Fruit fly (Drosophila melanogaster) whole organism, embryonic: ENCODE measurements around the gene Gyf.

Source experiments
- CG3995 ChIP-seq: fragments of 200-800 bp; sonication (Bioruptor generic); optimal IDR thresholded peaks from 3 replicates; lab custom pipeline; 2016; ENCODE audit warnings: missing biosample characterization, missing genetic modification characterization
- CG6175 ChIP-seq: fragments of 200-800 bp; sonication (Bioruptor generic); IDR thresholded peaks from 3 replicates; pipeline ENCODE4 v1.3.6; 2022; ENCODE audit warnings: missing biosample characterization, missing genetic modification characterization
- CG8765 ChIP-seq: fragments of 200-800 bp; sonication (Bioruptor generic); IDR thresholded peaks from 2 replicates; pipeline ENCODE4 v1.3.6; 2022; ENCODE audit warnings: missing biosample characterization, missing genetic modification characterization
- Lim3 ChIP-seq: fragments of 200-800 bp; sonication (Bioruptor generic); IDR thresholded peaks from 2 replicates; pipeline ENCODE4 v1.3.6; 2022; ENCODE audit warnings: missing biosample characterization, missing genetic modification characterization
- Ravus ChIP-seq: fragments of 200-800 bp; sonication (Bioruptor generic); IDR thresholded peaks from 2 replicates; pipeline ENCODE4 v1.3.6; 2022; ENCODE audit warnings: missing biosample characterization, missing genetic modification characterization
- Sin3A ChIP-seq: fragments of >200 bp; optimal IDR thresholded peaks from 2 replicates; lab custom pipeline; 2018
- abd-A ChIP-seq: fragments of 200-800 bp; sonication (Bioruptor generic); optimal IDR thresholded peaks from 3 replicates; lab custom pipeline; 2019; ENCODE audit warnings: missing biosample characterization, mild to moderate bottlenecking, missing genetic modification characterization, moderate library complexity
- cwo ChIP-seq: fragments of 200-800 bp; sonication (Bioruptor generic); optimal IDR thresholded peaks from 3 replicates; lab custom pipeline; 2017; ENCODE audit warnings: missing biosample characterization, missing genetic modification characterization, mild to moderate bottlenecking, moderate library complexity, missing genetic modification reagents
- da ChIP-seq: fragments of 200-800 bp; sonication (Bioruptor generic); optimal IDR thresholded peaks from 2 replicates; lab custom pipeline; 2016; ENCODE audit warnings: missing biosample characterization, missing genetic modification characterization
- hkb ChIP-seq, 2 experiments: fragments of 200-800 bp in 1 of 2; fragments of >200 bp in 1 of 2; sonication (Bioruptor generic) in 1 of 2; IDR thresholded peaks in 1 of 2; optimal IDR thresholded peaks in 1 of 2; 2 replicates each; pipeline versions ENCODE4 v1.3.6 to Lab custom; 2017 to 2022; ENCODE audit warnings: missing biosample characterization in 1 of 2, missing genetic modification characterization in 1 of 2
- nau ChIP-seq: fragments of 200-800 bp; sonication (Bioruptor generic); optimal IDR thresholded peaks from 3 replicates; lab custom pipeline; 2017; ENCODE audit warnings: missing biosample characterization, mild to moderate bottlenecking, missing genetic modification characterization, missing genetic modification reagents
- tap ChIP-seq: fragments of 200-800 bp; optimal IDR thresholded peaks from 3 replicates; lab custom pipeline; 2019; ENCODE audit warnings: missing biosample characterization, mild to moderate bottlenecking, missing genetic modification characterization, moderate library complexity
- vvl ChIP-seq: fragments of 200-800 bp; sonication (Bioruptor generic); IDR thresholded peaks from 2 replicates; pipeline ENCODE4 v1.3.6; 2022; ENCODE audit warnings: missing biosample characterization, missing genetic modification characterization

DNA sequence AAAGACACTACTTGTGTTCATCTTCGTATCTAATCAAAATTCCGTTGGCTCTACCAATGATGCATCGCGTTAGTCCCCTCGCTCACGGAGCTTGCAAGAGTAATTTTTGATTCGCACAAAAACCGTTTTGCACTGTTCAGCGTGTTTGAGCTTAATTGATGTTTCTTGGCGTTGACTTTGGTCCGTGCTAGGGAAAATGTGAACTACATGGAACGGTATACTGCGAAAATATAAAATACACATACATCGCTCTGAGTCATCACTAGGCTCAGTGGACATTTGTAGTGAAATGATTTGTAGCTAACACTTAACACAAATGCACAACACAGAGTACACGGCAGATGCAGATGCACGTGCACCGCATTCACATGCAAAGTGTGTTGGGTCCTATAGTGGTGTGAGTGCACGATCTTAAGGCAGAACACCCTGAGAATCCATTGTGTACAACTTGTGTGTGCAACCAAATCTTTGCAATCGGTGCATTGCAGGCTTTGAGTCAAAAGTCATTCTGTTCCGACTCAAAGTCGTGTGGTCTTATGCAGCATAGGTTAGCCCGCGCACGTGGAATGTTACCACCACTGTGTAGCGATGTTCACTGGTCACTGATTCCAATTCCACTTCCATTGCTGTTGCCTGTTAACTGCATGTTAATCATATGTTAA lies 32.9 kb downstream of the Gyf start, which contains the start of gene Sox102F:
- no peak for TF ChIP-seq Sin3A (lab: Kevin White, UChicago)
- TF ChIP-seq da (GFP tag; lab: Kevin White, UChicago): no peak
- TF ChIP-seq vvl (GFP tag; lab: Robert Waterston, UW): no peak
- TF ChIP-seq CG3995: peak; percentile 65
- no peak for TF ChIP-seq Lim3
- TF ChIP-seq CG8765 (GFP tag; lab: Robert Waterston, UW): no peak
- TF ChIP-seq nau (GFP tag; lab: Kevin White, UChicago): no peak
- no peak for TF ChIP-seq cwo (GFP tag; lab: Kevin White, UChicago)
- TF ChIP-seq CG6175 (GFP tag; lab: Robert Waterston, UW): no peak
- no peak for TF ChIP-seq hkb (optimal IDR thresholded peaks at IDR 0.05; lab: Kevin White, UChicago)
- TF ChIP-seq hkb (GFP tag; IDR thresholded peaks at IDR 0.05; lab: Robert Waterston, UW): no peak
- no peak for TF ChIP-seq abd-A (tag; lab: Kevin White, UChicago)
- TF ChIP-seq Ravus (GFP tag; lab: Robert Waterston, UW): no peak
- TF ChIP-seq tap (tag; lab: Kevin White, UChicago): no peak
